Worm (Caenorhabditis elegans): ENCODE measurements around the gene C36E6.2.

Gene C36E6.2

DNA sequence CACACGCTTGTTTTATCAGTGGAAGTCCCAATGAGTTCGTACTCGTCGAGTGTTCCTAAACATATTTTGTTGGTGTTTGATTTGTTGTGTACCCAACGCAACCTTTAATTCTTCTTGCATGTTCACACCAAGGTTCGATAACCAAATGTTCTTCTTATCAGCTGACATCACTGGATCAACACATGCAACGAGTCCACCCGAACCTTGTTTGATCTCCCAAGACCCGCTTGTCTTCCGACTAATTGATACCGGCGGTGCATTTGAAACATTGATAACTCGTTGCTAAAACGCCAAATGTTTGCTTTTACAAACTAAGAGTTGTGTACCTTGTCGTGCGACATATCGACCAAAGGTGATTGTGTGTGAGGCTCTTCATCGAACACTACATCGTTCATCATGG, 20.2 kb downstream of the C36E6.2 start:
- TF ChIP-seq pha-4 (tag; optimal IDR thresholded peaks at IDR 0.05) (peak; percentile 68), nhr-76 (tag; optimal IDR thresholded peaks at IDR 0.05) (no peak), elt-2 (tag; optimal IDR thresholded peaks at IDR 0.05) (peak; percentile 95), eor-1 (tag; optimal IDR thresholded peaks at IDR 0.05) (no peak), pqm-1 (tag; optimal IDR thresholded peaks at IDR 0.05) (peak; percentile 87), nhr-11 (tag; optimal IDR thresholded peaks at IDR 0.05) (no peak), ceh-82 (tag; optimal IDR thresholded peaks at IDR 0.05) (no peak), jun-1 (tag; optimal IDR thresholded peaks at IDR 0.05) (peak; percentile 87)

DNA sequence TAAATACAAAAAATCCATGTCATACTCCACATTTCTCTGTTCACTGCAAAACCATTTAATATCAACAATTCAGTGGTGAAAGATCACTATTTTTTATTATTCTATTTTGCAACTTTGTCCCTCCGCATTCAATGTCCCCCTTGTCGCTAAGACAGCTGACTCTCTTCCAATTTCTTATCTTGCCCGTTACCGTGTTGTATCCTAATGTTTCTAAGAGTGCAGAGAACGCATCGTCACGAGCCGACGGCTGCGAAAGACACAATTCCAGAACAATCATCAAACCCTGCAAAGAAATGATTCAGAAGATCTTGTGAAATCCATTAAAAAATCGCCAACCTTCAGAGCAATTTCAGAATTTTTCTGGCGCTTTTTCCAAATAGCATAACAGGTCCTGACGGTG, 21.4 kb downstream of the C36E6.2 start:
- TF ChIP-seq elt-2 (tag; optimal IDR thresholded peaks at IDR 0.05) (peak; percentile 79), aly-2 (tag; optimal IDR thresholded peaks at IDR 0.05) (no peak), elt-3 (tag; optimal IDR thresholded peaks at IDR 0.05) (no peak), nfya-1 (tag; optimal IDR thresholded peaks at IDR 0.05; ENCODE audit: insufficient read depth) (no peak), unc-62 (GFP tag; optimal IDR thresholded peaks at IDR 0.05) (no peak), egl-27 (tag; optimal IDR thresholded peaks at IDR 0.05) (no peak), daf-12 (tag; optimal IDR thresholded peaks at IDR 0.05) (no peak), pqm-1 (tag; optimal IDR thresholded peaks at IDR 0.05) (peak; percentile 74), ceh-9 (tag; optimal IDR thresholded peaks at IDR 0.05) (no peak), lin-15B (tag; optimal IDR thresholded peaks at IDR 0.05) (no peak), ztf-4 (tag; optimal IDR thresholded peaks at IDR 0.05) (no peak), nhr-43 (tag; optimal IDR thresholded peaks at IDR 0.05; ENCODE audit: poor library complexity, severe bottlenecking) (no peak), mdl-1 (tag; optimal IDR thresholded peaks at IDR 0.05) (no peak), eor-1 (tag; optimal IDR thresholded peaks at IDR 0.05) (no peak), pha-4 (tag; optimal IDR thresholded peaks at IDR 0.05) (no peak)

DNA sequence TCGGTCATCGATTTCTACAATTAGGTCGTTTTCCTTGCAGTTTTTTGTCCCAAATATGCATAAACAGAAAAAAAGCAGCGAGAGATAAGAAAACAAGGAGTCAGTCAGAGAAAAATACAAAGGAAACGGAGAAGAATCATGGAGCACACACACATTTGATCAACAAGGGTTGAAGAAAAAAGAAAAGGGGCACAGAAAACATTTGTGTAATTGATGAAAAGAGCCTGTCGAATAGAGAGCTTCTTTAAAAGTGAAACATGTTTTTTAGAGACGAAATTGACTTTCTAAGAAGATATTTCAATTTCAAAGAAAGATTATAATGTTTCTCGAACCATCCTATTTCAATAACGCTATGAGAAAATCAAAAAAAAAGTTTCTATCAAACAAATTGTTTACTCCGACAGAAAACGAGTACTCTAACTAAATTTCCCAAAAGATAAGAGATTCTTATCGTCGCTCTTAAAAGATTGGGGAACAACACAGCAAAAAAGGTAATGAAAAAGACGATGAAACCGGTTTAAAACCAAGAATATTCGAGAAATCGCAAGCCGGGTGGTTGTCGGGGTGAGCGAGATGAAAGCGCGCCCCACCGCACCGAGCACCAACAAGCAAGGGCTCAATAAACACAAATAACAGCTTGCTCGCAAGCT, 23.2 kb downstream of the C36E6.2 start, which contains the start of gene tps-1:
TSS of gene tps-1 (minus strand) at position 14 of the 650 bp plus-strand sequence.
- TF ChIP-seq nhr-25 (tag; optimal IDR thresholded peaks at IDR 0.05), result peak; percentile 10
- no peak for TF ChIP-seq mdl-1 (tag; optimal IDR thresholded peaks at IDR 0.05)
- no peak for TF ChIP-seq ceh-82 (tag; optimal IDR thresholded peaks at IDR 0.05)
- peak; percentile 53 for TF ChIP-seq elt-2 (tag; optimal IDR thresholded peaks at IDR 0.05)
- peak; percentile 9 for TF ChIP-seq elt-1 (tag; optimal IDR thresholded peaks at IDR 0.05)
- peak; percentile 2 for TF ChIP-seq lin-39 (tag; optimal IDR thresholded peaks at IDR 0.05)
- TF ChIP-seq pha-4 (tag; optimal IDR thresholded peaks at IDR 0.05), result peak; percentile 23

DNA sequence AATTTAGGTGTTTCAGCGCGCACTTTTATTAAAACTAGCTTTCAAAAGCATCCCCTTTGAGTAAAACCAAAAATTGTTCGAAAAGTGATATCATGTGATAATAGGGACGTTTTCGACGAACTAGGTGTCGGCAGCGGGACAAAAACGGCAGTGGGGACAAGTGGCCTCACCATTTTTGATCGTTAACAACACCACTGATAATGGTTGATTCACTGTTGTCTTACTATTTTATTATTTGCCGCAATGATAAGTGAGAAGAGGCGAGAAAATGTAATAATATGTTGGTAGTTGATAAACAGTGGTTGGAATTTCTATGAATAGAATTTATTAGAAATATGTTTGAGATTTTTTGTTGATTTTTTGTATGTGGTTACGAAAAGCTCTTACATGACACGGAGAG, 24.5 kb downstream of the C36E6.2 start:
- TF ChIP-seq eor-1 (tag; optimal IDR thresholded peaks at IDR 0.05) (no peak), pha-4 (tag; optimal IDR thresholded peaks at IDR 0.05) (peak; percentile 21), jun-1 (tag; optimal IDR thresholded peaks at IDR 0.05) (no peak), pqm-1 (tag; optimal IDR thresholded peaks at IDR 0.05) (peak; percentile 60), elt-2 (tag; optimal IDR thresholded peaks at IDR 0.05) (peak; percentile 86)

DNA sequence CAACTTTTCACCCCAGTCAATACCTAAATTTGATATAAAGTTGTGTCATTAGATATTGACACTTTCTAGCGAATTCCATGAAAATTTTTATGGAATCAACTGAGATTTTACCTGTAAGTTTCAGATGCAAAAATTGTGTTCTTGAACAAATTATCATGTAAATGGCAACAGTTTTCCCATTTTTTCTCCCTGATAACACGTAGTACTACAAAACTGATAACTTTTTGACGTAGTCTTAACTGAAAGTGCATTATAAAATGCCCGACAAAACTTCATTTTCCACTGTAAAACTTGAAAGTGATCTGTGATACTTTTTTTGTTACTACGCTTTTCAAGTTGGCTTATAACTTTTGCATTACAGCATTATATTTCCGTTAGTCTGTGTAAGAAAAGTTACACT, 27.2 kb downstream of the C36E6.2 start:
- TF ChIP-seq lin-15B (tag; optimal IDR thresholded peaks at IDR 0.05) (no peak), pqm-1 (tag; optimal IDR thresholded peaks at IDR 0.05) (peak; percentile 28), ama-1 (optimal IDR thresholded peaks at IDR 0.05) (no peak), ZK546.5 (tag; optimal IDR thresholded peaks at IDR 0.05) (no peak), elt-2 (tag; optimal IDR thresholded peaks at IDR 0.05) (peak; percentile 64)

DNA sequence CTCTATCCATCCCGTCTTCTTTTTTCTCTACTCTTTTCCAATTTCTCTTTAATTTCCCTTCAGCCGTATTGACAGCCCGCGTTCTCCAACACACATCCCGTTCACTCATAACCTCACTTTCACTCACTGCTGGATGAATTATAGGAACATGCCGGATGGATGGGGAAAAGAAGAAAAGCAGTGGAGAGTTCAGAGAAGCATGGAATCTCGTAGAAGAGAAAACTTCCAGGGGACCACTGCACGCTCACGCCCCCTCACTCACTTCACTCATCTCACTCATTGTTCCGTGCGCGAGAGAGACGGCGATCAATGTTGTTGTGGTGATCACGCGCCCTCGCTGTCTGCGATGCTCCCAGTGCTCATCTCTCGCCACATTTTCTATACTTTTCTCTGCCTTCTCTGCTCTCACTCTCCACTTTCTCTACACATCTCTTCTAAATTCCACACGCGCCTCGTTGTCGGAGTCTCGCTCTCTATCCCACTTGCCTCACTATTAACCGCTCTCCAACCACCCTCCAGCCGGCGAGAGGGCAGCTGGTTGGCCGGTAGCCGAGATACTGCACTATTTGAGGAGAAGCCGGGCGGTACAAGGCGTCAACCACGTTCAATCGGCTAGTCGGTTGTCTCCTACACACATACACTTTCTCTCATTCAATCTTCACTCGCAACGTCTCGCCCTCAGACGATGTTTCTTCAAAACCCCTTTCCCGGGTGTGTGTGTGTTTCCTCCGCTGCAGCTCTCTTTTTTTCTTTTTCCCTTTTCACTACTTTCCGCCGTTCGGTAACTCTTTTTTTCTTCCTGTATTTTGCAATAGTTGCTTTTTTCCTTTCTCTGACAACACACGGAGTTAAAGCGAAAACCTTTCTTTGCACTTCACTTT, 28.5 kb downstream of the C36E6.2 start:
- TF ChIP-seq egl-5 (tag; optimal IDR thresholded peaks at IDR 0.05), result peak; percentile 80
- no peak for TF ChIP-seq fos-1 (tag; optimal IDR thresholded peaks at IDR 0.05)
- TF ChIP-seq nhr-25 (tag; optimal IDR thresholded peaks at IDR 0.05), result peak; percentile 79
- no peak for TF ChIP-seq sea-2 (GFP tag; optimal IDR thresholded peaks at IDR 0.05)
- TF ChIP-seq hmg-11 (tag; optimal IDR thresholded peaks at IDR 0.05), result peak; percentile 93
- peak; percentile 13 for TF ChIP-seq aly-2 (tag; optimal IDR thresholded peaks at IDR 0.05)
- TF ChIP-seq fkh-2 (tag; optimal IDR thresholded peaks at IDR 0.05), result no peak
- TF ChIP-seq ceh-28 (tag; optimal IDR thresholded peaks at IDR 0.05), result peak; percentile 89
- TF ChIP-seq egl-27 (tag; optimal IDR thresholded peaks at IDR 0.05), result peak; percentile 82
- TF ChIP-seq nhr-12 (tag; optimal IDR thresholded peaks at IDR 0.05), result no peak
- TF ChIP-seq nhr-77 (tag; optimal IDR thresholded peaks at IDR 0.05), result no peak
- TF ChIP-seq nhr-11 (tag; optimal IDR thresholded peaks at IDR 0.05), result peak; percentile 44
- peak; percentile 78 for TF ChIP-seq zag-1 (tag; optimal IDR thresholded peaks at IDR 0.05)
- no peak for TF ChIP-seq ceh-16 (tag; optimal IDR thresholded peaks at IDR 0.05)
- peak; percentile 77 for TF ChIP-seq ama-1 (optimal IDR thresholded peaks at IDR 0.05)
- TF ChIP-seq ztf-11 (tag; optimal IDR thresholded peaks at IDR 0.05), result no peak
- no peak for TF ChIP-seq ZK546.5 (tag; optimal IDR thresholded peaks at IDR 0.05)
- no peak for TF ChIP-seq ceh-82 (tag; optimal IDR thresholded peaks at IDR 0.05)
- peak; percentile 66 for TF ChIP-seq nhr-23 (tag; optimal IDR thresholded peaks at IDR 0.05)
- TF ChIP-seq ceh-9 (tag; optimal IDR thresholded peaks at IDR 0.05), result no peak
- TF ChIP-seq lsy-12 (tag; optimal IDR thresholded peaks at IDR 0.05), result peak; percentile 68
- peak; percentile 62 for TF ChIP-seq ztf-4 (tag; optimal IDR thresholded peaks at IDR 0.05)
- TF ChIP-seq tbx-2 (tag; optimal IDR thresholded peaks at IDR 0.05), result peak; percentile 85

Data from whole organism, L3 larva.